Fruit fly (Drosophila melanogaster) whole organism, adult: ENCODE results near the gene Apc2.

Experiments
- CG12768 ChIP-seq: fragments of 200-800 bp; sonication (Bioruptor generic); optimal IDR thresholded peaks from 2 replicates; lab custom pipeline; 2017; ENCODE audit warnings: missing biosample characterization, missing genetic modification characterization, mild to moderate bottlenecking, moderate library complexity, missing genetic modification reagents
- CG14711 ChIP-seq: fragments of 200-800 bp; sonication (Bioruptor generic); optimal IDR thresholded peaks from 2 replicates; lab custom pipeline; 2018; ENCODE audit warnings: missing biosample characterization, mild to moderate bottlenecking, missing genetic modification characterization, moderate library complexity
- CG5204 ChIP-seq: fragments of 200-800 bp; sonication (Bioruptor generic); optimal IDR thresholded peaks from 2 replicates; lab custom pipeline; 2016; ENCODE audit warnings: missing biosample characterization, missing genetic modification characterization
- CG7045 ChIP-seq: fragments of 200-800 bp; sonication (Bioruptor generic); optimal IDR thresholded peaks from 2 replicates; lab custom pipeline; 2017; ENCODE audit warnings: missing biosample characterization, mild to moderate bottlenecking, missing genetic modification characterization
- CG7101 ChIP-seq: fragments of 200-800 bp; sonication (Bioruptor generic); optimal IDR thresholded peaks from 2 replicates; lab custom pipeline; 2018; ENCODE audit warnings: missing biosample characterization, mild to moderate bottlenecking, missing genetic modification characterization, moderate library complexity
- Mnt ChIP-seq: fragments of 200-800 bp; sonication (Bioruptor generic); optimal IDR thresholded peaks from 2 replicates; lab custom pipeline; 2016; ENCODE audit warnings: missing biosample characterization, mild to moderate bottlenecking, missing genetic modification characterization
- cic ChIP-seq: fragments of 200-800 bp; sonication (Bioruptor generic); optimal IDR thresholded peaks from 2 replicates; lab custom pipeline; 2017; ENCODE audit warnings: missing biosample characterization, mild to moderate bottlenecking, missing genetic modification characterization, moderate library complexity
- cnc ChIP-seq, 2 experiments: fragments of >200 bp; optimal IDR thresholded peaks; 2 replicates each; lab custom pipeline; 2017
- kay ChIP-seq: fragments of 200-800 bp; sonication (Bioruptor generic); peaks from one replicate; lab custom pipeline; 2016; ENCODE audit warnings: missing biosample characterization, missing genetic modification characterization, borderline replicate concordance
- tj ChIP-seq: fragments of 200-800 bp; sonication (Bioruptor generic); optimal IDR thresholded peaks from 3 replicates; lab custom pipeline; 2017; ENCODE audit warnings: missing biosample characterization, mild to moderate bottlenecking, missing genetic modification characterization, moderate library complexity

DNA sequence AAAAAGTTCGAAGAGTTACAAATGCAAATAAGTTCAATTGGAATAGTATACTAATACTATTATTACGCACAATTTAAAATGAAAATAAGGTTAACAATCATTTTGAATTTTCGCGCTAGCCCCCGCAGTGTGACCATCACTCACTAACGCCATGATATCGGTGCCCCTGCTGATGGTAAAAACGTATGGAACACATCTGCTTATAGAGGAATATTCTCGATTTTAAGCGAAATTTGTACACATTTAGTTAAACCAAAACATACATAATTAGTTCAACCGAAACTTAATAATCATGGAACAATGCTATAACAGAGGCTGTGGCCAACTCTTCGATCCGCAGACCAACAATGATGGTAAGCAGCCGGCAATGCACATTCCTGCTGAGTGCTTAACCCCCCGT lies 22.4 kb downstream of the Apc2 start, which contains the start of gene mora:
- TF ChIP-seq Mnt (GFP tag; lab: Kevin White, UChicago) (no peak), CG7045 (no peak), cnc (optimal IDR thresholded peaks at IDR 0.05; lab: Kevin White, UChicago) (no peak), tj (GFP tag; lab: Kevin White, UChicago) (no peak), CG5204 (GFP tag; lab: Kevin White, UChicago) (no peak), kay (no peak), CG7101 (tag; lab: Kevin White, UChicago) (no peak), cic (GFP tag; lab: Kevin White, UChicago) (no peak), CG14711 (tag; lab: Kevin White, UChicago) (no peak), CG12768 (GFP tag; lab: Kevin White, UChicago) (no peak)
